Fruit fly (Drosophila melanogaster) whole organism, embryonic: ENCODE data around the gene CG5823.
A peak's percentile ranks its signal among the peaks of the same experiment; 100 is the strongest.

Experiments
- B-H2 ChIP-seq: fragments of 200-800 bp; sonication (Bioruptor generic); optimal IDR thresholded peaks from 2 replicates; lab custom pipeline; 2018; ENCODE audit warnings: missing biosample characterization, mild to moderate bottlenecking, missing genetic modification characterization
- CG10431 ChIP-seq: fragments of 200-800 bp; sonication (Bioruptor generic); optimal IDR thresholded peaks from 3 replicates; lab custom pipeline; 2018; ENCODE audit warnings: missing biosample characterization, mild to moderate bottlenecking, missing genetic modification characterization
- CG13123 ChIP-seq: fragments of 200-800 bp; sonication (Bioruptor generic); optimal IDR thresholded peaks from 2 replicates; lab custom pipeline; 2016; ENCODE audit warnings: missing biosample characterization, missing genetic modification characterization
- CG14050 ChIP-seq: fragments of 200-800 bp; sonication (Bioruptor generic); IDR thresholded peaks from 3 replicates; pipeline ENCODE4 v1.3.6; 2022; ENCODE audit warnings: missing biosample characterization, missing genetic modification characterization
- D19B ChIP-seq: fragments of 200-800 bp; sonication (Bioruptor generic); optimal IDR thresholded peaks from 2 replicates; lab custom pipeline; 2017; ENCODE audit warnings: missing biosample characterization, mild to moderate bottlenecking, missing genetic modification characterization
- zen ChIP-seq: fragments of 200-800 bp; sonication (Bioruptor generic); optimal IDR thresholded peaks from 3 replicates; lab custom pipeline; 2018; ENCODE audit warnings: missing biosample characterization, mild to moderate bottlenecking, missing genetic modification characterization, moderate library complexity

dm6 chr3R:17550827-17551468 lies 16.6 kb upstream of the CG5823 start:
- no peak for TF ChIP-seq CG14050 (GFP tag; lab: Robert Waterston, UW)
- TF ChIP-seq CG13123 (GFP tag; lab: Kevin White, UChicago), result no peak
- no peak for TF ChIP-seq D19B
- TF ChIP-seq CG10431 (GFP tag; lab: Kevin White, UChicago), result peak; percentile 8
- TF ChIP-seq B-H2, result no peak
- TF ChIP-seq zen, result peak; percentile 67
